Worm (Caenorhabditis elegans) whole organism, L4 larva: ENCODE data around the gene ppm-2.

ENCODE experiments used
- ZK546.5 ChIP-seq, 2 experiments: sonication (generic microtip); optimal IDR thresholded peaks; 2 replicates each; lab custom pipeline; 2017; ENCODE audit warnings: missing biosample characterization in 2 of 2, missing genetic modification characterization in 2 of 2
- egl-27 ChIP-seq: sonication (generic microtip); optimal IDR thresholded peaks from 3 replicates; lab custom pipeline; 2017; ENCODE audit warnings: missing biosample characterization, missing genetic modification reagents, missing genetic modification characterization
- fos-1 ChIP-seq: fragments of 150-350 bp; optimal IDR thresholded peaks from 2 replicates; lab custom pipeline; 2014; ENCODE audit warnings: missing biosample characterization, missing genetic modification characterization
- pha-4 ChIP-seq, 2 experiments: fragments of 150-350 bp in 1 of 2; fragments of 200-800 bp in 1 of 2; sonication (Bioruptor generic) in 1 of 2; IDR thresholded peaks in 1 of 2; optimal IDR thresholded peaks in 1 of 2; 2 replicates each; pipeline versions ENCODE4 v1.3.6 to Lab custom; 2014 to 2022; ENCODE audit warnings: missing genetic modification characterization in 2 of 2, missing genetic modification reagents in 2 of 2, missing biosample characterization in 1 of 2, missing compliant biosample characterization in 1 of 2

DNA sequence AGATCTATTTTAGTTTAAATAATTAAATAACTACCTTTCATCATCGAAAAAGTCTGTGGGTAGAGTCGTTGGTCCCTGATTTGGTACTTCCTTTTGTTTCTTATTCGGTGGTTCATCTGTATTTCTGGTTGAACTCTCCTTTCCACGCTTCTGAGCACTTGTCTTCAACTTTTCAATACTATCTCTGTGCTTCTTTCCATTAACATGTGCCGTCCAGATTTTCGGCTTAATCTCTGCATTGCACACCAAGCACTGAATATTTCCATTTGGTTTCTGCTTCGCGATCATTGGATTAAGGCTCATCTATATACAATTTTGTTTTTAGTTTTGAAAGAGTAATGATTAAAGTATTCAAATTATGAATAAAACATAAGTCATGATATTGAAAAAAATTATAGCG, 49.6 kb downstream of the ppm-2 start, which contains the start of gene sel-13:
- TF ChIP-seq egl-27, result no peak
- no peak for TF ChIP-seq ZK546.5 (tag; optimal IDR thresholded peaks at IDR 0.05; lab: Kevin White, UChicago)
- TF ChIP-seq pha-4 (GFP tag; IDR thresholded peaks at IDR 0.05; lab: Robert Waterston, UW), result no peak
- no peak for TF ChIP-seq pha-4 (tag; optimal IDR thresholded peaks at IDR 0.05; lab: Kevin White, UChicago)
- TF ChIP-seq fos-1 (tag; lab: Kevin White, UChicago), result no peak
